Fruit fly (Drosophila melanogaster) S2 (cell line): Measurements from ENCODE around the gene CG33543.

Experiments
- CG8478 ChIP-seq: fragments of >200 bp; optimal IDR thresholded peaks from 2 replicates; lab custom pipeline; 2018
- CTCF ChIP-seq, 2 experiments: fragments of >200 bp; optimal IDR thresholded peaks; 2 replicates each; lab custom pipeline; 2018

DNA sequence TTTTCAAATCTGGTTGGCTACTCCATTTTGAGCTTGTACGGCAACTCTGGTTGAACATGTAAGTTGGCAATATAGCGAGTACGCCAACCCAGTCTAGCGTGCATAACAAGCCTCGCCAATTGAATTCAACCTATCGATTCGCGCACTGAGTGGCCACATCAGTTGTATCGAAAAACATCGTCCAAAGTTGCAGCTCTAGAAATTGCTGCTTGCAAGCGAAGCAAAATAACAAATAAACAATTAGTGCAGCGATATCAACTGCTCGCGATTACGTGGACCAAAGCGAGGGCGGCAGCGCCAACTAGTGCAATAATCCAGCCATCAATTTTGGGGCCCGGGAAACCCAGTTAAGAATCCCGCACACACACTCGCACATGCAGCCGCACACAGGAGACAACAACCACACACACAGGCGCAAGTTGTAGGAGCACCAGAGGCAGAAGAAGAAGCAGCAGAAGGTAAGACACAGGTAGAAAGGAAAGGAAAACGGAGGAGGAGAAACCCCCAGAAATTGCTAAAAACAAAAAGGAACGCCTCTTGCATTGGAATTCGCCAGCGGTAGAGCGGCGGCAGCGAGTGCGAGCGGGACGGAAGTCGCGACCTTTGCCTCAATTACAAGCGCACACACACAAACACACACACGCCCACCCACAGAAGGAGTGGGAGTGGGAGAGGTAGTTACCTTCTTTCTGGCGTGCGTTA lies 31.6 kb upstream of the CG33543 start:
- TF ChIP-seq CG8478 (lab: Kevin White, UChicago) (no peak), CTCF (optimal IDR thresholded peaks at IDR 0.05; lab: Kevin White, UChicago) (peak; percentile 63 to 68)
